Fruit fly (Drosophila melanogaster) whole organism, embryonic: ENCODE measurements around the gene CG33299.

Experiments used
- Abd-B ChIP-seq: fragments of 200-800 bp; sonication (Bioruptor generic); optimal IDR thresholded peaks from 2 replicates; lab custom pipeline; 2018; ENCODE audit warnings: missing biosample characterization, mild to moderate bottlenecking, missing genetic modification characterization, moderate library complexity
- B-H2 ChIP-seq: fragments of 200-800 bp; sonication (Bioruptor generic); optimal IDR thresholded peaks from 2 replicates; lab custom pipeline; 2018; ENCODE audit warnings: missing biosample characterization, mild to moderate bottlenecking, missing genetic modification characterization
- Bdp1 ChIP-seq: fragments of 200-800 bp; sonication (Bioruptor generic); optimal IDR thresholded peaks from 3 replicates; lab custom pipeline; 2016; ENCODE audit warnings: missing biosample characterization, missing genetic modification characterization
- Bteb2 ChIP-seq: fragments of 200-800 bp; sonication (Bioruptor generic); optimal IDR thresholded peaks from 2 replicates; lab custom pipeline; 2016; ENCODE audit warnings: missing biosample characterization, missing genetic modification characterization
- CG11085 ChIP-seq: fragments of 200-800 bp; sonication (Bioruptor generic); IDR thresholded peaks from 2 replicates; pipeline ENCODE4 v1.3.6; 2022; ENCODE audit warnings: missing biosample characterization, missing genetic modification characterization
- CG11093 ChIP-seq: fragments of 200-800 bp; sonication (Bioruptor generic); IDR thresholded peaks from 3 replicates; pipeline ENCODE4 v1.3.6; 2022; ENCODE audit warnings: missing biosample characterization, missing genetic modification characterization
- CG14667 ChIP-seq: fragments of 200-800 bp; sonication (Bioruptor generic); IDR thresholded peaks from 2 replicates; pipeline ENCODE4 v1.3.6; 2022; ENCODE audit warnings: missing biosample characterization, missing genetic modification characterization
- CG14710 ChIP-seq: fragments of 200-800 bp; sonication (Bioruptor generic); optimal IDR thresholded peaks from 3 replicates; lab custom pipeline; 2019; ENCODE audit warnings: missing biosample characterization, mild to moderate bottlenecking, missing genetic modification characterization, moderate library complexity
- CG15011 ChIP-seq: fragments of 200-800 bp; sonication (Bioruptor generic); optimal IDR thresholded peaks from 3 replicates; lab custom pipeline; 2018; ENCODE audit warnings: missing biosample characterization, mild to moderate bottlenecking, missing genetic modification characterization
- CG17361 ChIP-seq: fragments of 200-800 bp; sonication (Bioruptor generic); IDR thresholded peaks from 3 replicates; pipeline ENCODE4 v1.3.6; 2022; ENCODE audit warnings: missing biosample characterization, missing genetic modification characterization
- CG17568 ChIP-seq: fragments of 200-800 bp; sonication (Bioruptor generic); optimal IDR thresholded peaks from 2 replicates; lab custom pipeline; 2018; ENCODE audit warnings: missing biosample characterization, mild to moderate bottlenecking, missing genetic modification characterization, moderate library complexity
- CG17829 ChIP-seq: fragments of 200-800 bp; optimal IDR thresholded peaks from 2 replicates; lab custom pipeline; 2019; ENCODE audit warnings: missing biosample characterization, mild to moderate bottlenecking, missing genetic modification characterization, moderate library complexity
- CG1832 ChIP-seq: fragments of 200-800 bp; sonication (Bioruptor generic); optimal IDR thresholded peaks from 2 replicates; lab custom pipeline; 2017; ENCODE audit warnings: missing biosample characterization, mild to moderate bottlenecking, missing genetic modification characterization, inconsistent platforms
- CG18476 ChIP-seq: fragments of 200-800 bp; sonication (Bioruptor generic); optimal IDR thresholded peaks from 2 replicates; lab custom pipeline; 2016; ENCODE audit warnings: missing biosample characterization, mild to moderate bottlenecking, missing genetic modification characterization
- CG2875 ChIP-seq: fragments of 200-800 bp; sonication (Bioruptor generic); optimal IDR thresholded peaks from 2 replicates; lab custom pipeline; 2017; ENCODE audit warnings: missing biosample characterization, mild to moderate bottlenecking, missing genetic modification characterization, missing genetic modification reagents
- CG33213 ChIP-seq: fragments of 200-800 bp; sonication (Bioruptor generic); optimal IDR thresholded peaks from 3 replicates; lab custom pipeline; 2016; ENCODE audit warnings: missing biosample characterization, missing genetic modification characterization
- CG34376 ChIP-seq: fragments of 200-800 bp; sonication (Bioruptor generic); optimal IDR thresholded peaks from 2 replicates; lab custom pipeline; 2018; ENCODE audit warnings: missing biosample characterization, mild to moderate bottlenecking, missing genetic modification characterization
- CG3995 ChIP-seq: fragments of 200-800 bp; sonication (Bioruptor generic); optimal IDR thresholded peaks from 3 replicates; lab custom pipeline; 2016; ENCODE audit warnings: missing biosample characterization, missing genetic modification characterization
- CG6175 ChIP-seq: fragments of 200-800 bp; sonication (Bioruptor generic); IDR thresholded peaks from 3 replicates; pipeline ENCODE4 v1.3.6; 2022; ENCODE audit warnings: missing biosample characterization, missing genetic modification characterization
- CG6254 ChIP-seq: fragments of 200-800 bp; sonication (Bioruptor generic); optimal IDR thresholded peaks from 3 replicates; lab custom pipeline; 2017; ENCODE audit warnings: mild to moderate bottlenecking, missing biosample characterization, missing genetic modification reagents, missing genetic modification characterization
- CG8089 ChIP-seq: fragments of 200-800 bp; sonication (Bioruptor generic); optimal IDR thresholded peaks from 3 replicates; lab custom pipeline; 2016; ENCODE audit warnings: missing biosample characterization, missing genetic modification characterization
- CG9215 ChIP-seq: fragments of 200-800 bp; sonication (Bioruptor generic); IDR thresholded peaks from 2 replicates; pipeline ENCODE4 v1.3.6; 2022; ENCODE audit warnings: missing biosample characterization, missing genetic modification characterization
- Dll ChIP-seq: fragments of 200-800 bp; sonication (Bioruptor generic); IDR thresholded peaks from 4 replicates; pipeline ENCODE4 v1.3.6; 2022; ENCODE audit warnings: missing biosample characterization, missing genetic modification characterization; ENCODE audit not compliant: partially characterized antibody
- Doc2 ChIP-seq: fragments of 200-800 bp; sonication (Bioruptor generic); IDR thresholded peaks from 2 replicates; pipeline ENCODE4 v1.3.6; 2022; ENCODE audit warnings: missing biosample characterization, missing genetic modification characterization
- Hr3 ChIP-seq: fragments of 200-800 bp; sonication (Bioruptor generic); optimal IDR thresholded peaks from 3 replicates; lab custom pipeline; 2016; ENCODE audit warnings: missing biosample characterization, missing genetic modification characterization
- Hr78 ChIP-seq, 2 experiments: fragments of 200-800 bp in 1 of 2; fragments of >200 bp in 1 of 2; sonication (Bioruptor generic) in 1 of 2; optimal IDR thresholded peaks; 2 replicates each; lab custom pipeline; 2017 to 2019; ENCODE audit warnings: missing biosample characterization in 2 of 2, missing genetic modification characterization in 2 of 2, mild to moderate bottlenecking in 1 of 2, moderate library complexity in 1 of 2
- Mes4 ChIP-seq: fragments of 200-800 bp; sonication (Bioruptor generic); optimal IDR thresholded peaks from 2 replicates; lab custom pipeline; 2016; ENCODE audit warnings: missing biosample characterization, missing genetic modification characterization
- NK7.1 ChIP-seq: fragments of 200-800 bp; sonication (Bioruptor generic); optimal IDR thresholded peaks from 3 replicates; lab custom pipeline; 2016; ENCODE audit warnings: missing biosample characterization, missing genetic modification characterization
- NfI ChIP-seq: fragments of 200-800 bp; sonication (Bioruptor generic); optimal IDR thresholded peaks from 3 replicates; lab custom pipeline; 2018; ENCODE audit warnings: missing biosample characterization, mild to moderate bottlenecking, missing genetic modification characterization, moderate library complexity
- PHDP ChIP-seq: fragments of 200-800 bp; sonication (Bioruptor generic); optimal IDR thresholded peaks from 3 replicates; lab custom pipeline; 2018; ENCODE audit warnings: missing biosample characterization, mild to moderate bottlenecking, missing genetic modification characterization, moderate library complexity
- Poxn ChIP-seq: fragments of 200-800 bp; sonication (Bioruptor generic); IDR thresholded peaks from 2 replicates; pipeline ENCODE4 v1.3.6; 2022; ENCODE audit warnings: missing biosample characterization, missing genetic modification characterization
- Sox102F ChIP-seq: fragments of 200-800 bp; sonication (Bioruptor generic); optimal IDR thresholded peaks from 2 replicates; lab custom pipeline; 2018; ENCODE audit warnings: missing biosample characterization, mild to moderate bottlenecking, missing genetic modification characterization, moderate library complexity
- Stat92E ChIP-seq, 3 experiments: fragments of >200 bp in 2 of 3; fragments of 200-800 bp in 1 of 3; sonication (Bioruptor generic) in 1 of 3; optimal IDR thresholded peaks; 2 replicates each; lab custom pipeline; 2017 to 2019; ENCODE audit warnings: missing biosample characterization in 3 of 3, missing genetic modification characterization in 3 of 3, mild to moderate bottlenecking in 1 of 3, moderate library complexity in 1 of 3
- bcd ChIP-seq: fragments of 200-800 bp; sonication (Bioruptor generic); optimal IDR thresholded peaks from 2 replicates; lab custom pipeline; 2017; ENCODE audit warnings: missing biosample characterization, mild to moderate bottlenecking, missing genetic modification characterization
- chm ChIP-seq: fragments of 200-800 bp; sonication (Bioruptor generic); IDR thresholded peaks from 2 replicates; pipeline ENCODE4 v1.3.6; 2022; ENCODE audit warnings: missing biosample characterization, missing genetic modification characterization
- ci ChIP-seq: fragments of 200-800 bp; sonication (Bioruptor generic); IDR thresholded peaks from 3 replicates; pipeline ENCODE4 v1.3.6; 2022; ENCODE audit warnings: missing biosample characterization, missing genetic modification characterization
- cwo ChIP-seq: fragments of 200-800 bp; sonication (Bioruptor generic); optimal IDR thresholded peaks from 3 replicates; lab custom pipeline; 2017; ENCODE audit warnings: missing biosample characterization, missing genetic modification characterization, mild to moderate bottlenecking, moderate library complexity, missing genetic modification reagents
- fd3F ChIP-seq: fragments of 200-800 bp; sonication (Bioruptor generic); optimal IDR thresholded peaks from 2 replicates; lab custom pipeline; 2018; ENCODE audit warnings: missing biosample characterization, mild to moderate bottlenecking, missing genetic modification characterization, moderate library complexity
- gcm ChIP-seq: fragments of 200-800 bp; sonication (Bioruptor generic); optimal IDR thresholded peaks from 2 replicates; lab custom pipeline; 2019; ENCODE audit warnings: missing biosample characterization, mild to moderate bottlenecking, missing genetic modification characterization, moderate library complexity
- hkb ChIP-seq, 2 experiments: fragments of 200-800 bp in 1 of 2; fragments of >200 bp in 1 of 2; sonication (Bioruptor generic) in 1 of 2; IDR thresholded peaks in 1 of 2; optimal IDR thresholded peaks in 1 of 2; 2 replicates each; pipeline versions ENCODE4 v1.3.6 to Lab custom; 2017 to 2022; ENCODE audit warnings: missing biosample characterization in 1 of 2, missing genetic modification characterization in 1 of 2
- jigr1 ChIP-seq: fragments of 200-800 bp; sonication (Bioruptor generic); IDR thresholded peaks from 3 replicates; pipeline ENCODE4 v1.3.6; 2022; ENCODE audit warnings: missing biosample characterization, missing genetic modification characterization
- kah ChIP-seq: fragments of 200-800 bp; sonication (Bioruptor generic); optimal IDR thresholded peaks from 2 replicates; lab custom pipeline; 2018; ENCODE audit warnings: missing biosample characterization, mild to moderate bottlenecking, missing genetic modification characterization
- luna ChIP-seq: fragments of 200-800 bp; sonication (Bioruptor generic); optimal IDR thresholded peaks from 2 replicates; lab custom pipeline; 2016; ENCODE audit warnings: missing biosample characterization, missing genetic modification characterization
- pan ChIP-seq, 4 experiments: fragments of >200 bp in 3 of 4; fragments of 200-800 bp in 1 of 4; sonication (Bioruptor generic) in 1 of 4; optimal IDR thresholded peaks in 3 of 4; IDR thresholded peaks in 1 of 4; 2 replicates each; pipeline versions ENCODE4 v1.3.6 to Lab custom; 2017 to 2022; ENCODE audit warnings: missing biosample characterization in 2 of 4, missing genetic modification characterization in 2 of 4, mixed read lengths in 1 of 4
- prd ChIP-seq, 3 experiments: fragments of >200 bp in 2 of 3; fragments of 200-800 bp in 1 of 3; sonication (Bioruptor generic) in 1 of 3; optimal IDR thresholded peaks in 2 of 3; IDR thresholded peaks in 1 of 3; 2 replicates in 2 of 3; 3 replicates in 1 of 3; pipeline versions ENCODE4 v1.3.6 to Lab custom; 2017 to 2022; ENCODE audit warnings: missing biosample characterization in 1 of 3, missing genetic modification characterization in 1 of 3
- sug ChIP-seq: fragments of 200-800 bp; optimal IDR thresholded peaks from 2 replicates; lab custom pipeline; 2019; ENCODE audit warnings: missing biosample characterization, mild to moderate bottlenecking, missing genetic modification characterization, moderate library complexity
- tup ChIP-seq: fragments of 200-800 bp; sonication (Bioruptor generic); optimal IDR thresholded peaks from 2 replicates; lab custom pipeline; 2016; ENCODE audit warnings: missing biosample characterization, mild to moderate bottlenecking, missing genetic modification characterization, moderate library complexity
- yki ChIP-seq: fragments of >200 bp; optimal IDR thresholded peaks from 3 replicates; lab custom pipeline; 2018

CG33299 gene

DNA sequence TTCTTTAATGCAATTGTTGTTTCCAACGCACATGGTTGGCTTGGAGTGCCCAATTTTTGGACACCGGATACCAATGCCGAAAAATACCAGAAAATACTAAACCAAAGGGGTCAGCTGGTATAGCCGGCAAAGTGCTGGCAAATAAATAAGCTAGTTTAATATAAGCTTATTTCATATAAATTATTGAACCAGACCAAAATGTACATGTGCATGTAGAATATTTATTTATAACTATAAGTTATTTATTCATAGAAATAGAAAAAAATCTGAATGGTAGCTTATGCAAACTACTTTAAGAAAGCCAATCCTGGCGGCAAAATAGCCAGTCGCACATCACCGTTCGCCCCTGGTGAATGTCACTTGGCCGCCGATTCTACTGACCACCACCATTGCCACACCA lies 44.1 kb downstream of the CG33299 start, which contains the start of gene pelo (continued):
- peak; percentile 75 for TF ChIP-seq bcd (GFP tag; lab: Kevin White, UChicago)
- TF ChIP-seq CG6175: no peak
- peak; percentile 70; the same call in 2 of the 3 replicates for TF ChIP-seq CG17361 (GFP tag; lab: Robert Waterston, UW)
- TF ChIP-seq fd3F (GFP tag; lab: Kevin White, UChicago): peak; percentile 41
- no peak for TF ChIP-seq NK7.1 (GFP tag; lab: Kevin White, UChicago)
- peak; percentile 57 for TF ChIP-seq NfI (GFP tag; lab: Kevin White, UChicago)
- 0 out of 3 replicates have a peak, but pooled peaks have one; percentile 43 for TF ChIP-seq CG11093 (GFP tag; lab: Robert Waterston, UW)
- TF ChIP-seq CG33213: no peak
- peak; percentile 39 for TF ChIP-seq CG3995 (GFP tag; lab: Kevin White, UChicago)
- TF ChIP-seq CG17829 (tag; lab: Kevin White, UChicago): peak; percentile 71
- no peak for TF ChIP-seq hkb (optimal IDR thresholded peaks at IDR 0.05; lab: Kevin White, UChicago)
- peak; percentile 34; the same call in 1 of the 2 replicates for TF ChIP-seq hkb (GFP tag; IDR thresholded peaks at IDR 0.05; lab: Robert Waterston, UW)
- peak; percentile 67 for TF ChIP-seq Hr3
- peak; percentile 39 for TF ChIP-seq tup (GFP tag; lab: Kevin White, UChicago)
- peak; percentile 43 for TF ChIP-seq CG15011 (GFP tag; lab: Kevin White, UChicago)
- peak; percentile 54 for TF ChIP-seq kah (GFP tag; lab: Kevin White, UChicago)
- TF ChIP-seq Bdp1 (GFP tag; lab: Kevin White, UChicago): no peak
- no peak for TF ChIP-seq prd (optimal IDR thresholded peaks at IDR 0.05; lab: Kevin White, UChicago)
- TF ChIP-seq prd (GFP tag; IDR thresholded peaks at IDR 0.05; lab: Robert Waterston, UW): peak; percentile 84
- TF ChIP-seq yki: no peak
- peak in 1 of 2 experiments; percentile 79 for TF ChIP-seq Hr78 (GFP tag; optimal IDR thresholded peaks at IDR 0.05; lab: Kevin White, UChicago)
- TF ChIP-seq Dll (GFP tag; lab: Robert Waterston, UW): 0 out of 4 replicates have a peak, but pooled peaks have one; percentile 14
- TF ChIP-seq CG2875 (GFP tag; lab: Kevin White, UChicago): peak; percentile 2
- TF ChIP-seq Poxn (GFP tag; lab: Robert Waterston, UW): 0 out of 2 replicates have a peak, but pooled peaks have one; percentile 41
- TF ChIP-seq Abd-B: peak; percentile 22
- no peak for TF ChIP-seq Doc2
- peak; percentile 51 for TF ChIP-seq cwo
- no peak for TF ChIP-seq jigr1 (GFP tag; lab: Robert Waterston, UW)
- TF ChIP-seq CG17568: peak; percentile 28
- peak; percentile 23 for TF ChIP-seq Bteb2 (GFP tag; lab: Kevin White, UChicago)
- no peak for TF ChIP-seq CG14667
- no peak for TF ChIP-seq chm
- peak; percentile 44 for TF ChIP-seq B-H2 (GFP tag; lab: Kevin White, UChicago)
- TF ChIP-seq ci (GFP tag; lab: Robert Waterston, UW): peak; percentile 53; the same call in 2 of the 3 replicates
- peak; percentile 39 for TF ChIP-seq CG18476
- no peak for TF ChIP-seq luna (GFP tag; lab: Kevin White, UChicago)
- TF ChIP-seq CG14710: peak; percentile 74
- peak; percentile 66 for TF ChIP-seq gcm
- TF ChIP-seq CG34376 (GFP tag; lab: Kevin White, UChicago): peak; percentile 13
- TF ChIP-seq sug (tag; lab: Kevin White, UChicago): peak; percentile 74
- TF ChIP-seq pan (optimal IDR thresholded peaks at IDR 0.05; lab: Kevin White, UChicago): no peak
- peak in 1 of 2 experiments; percentile 69 for TF ChIP-seq pan (GFP tag; optimal IDR thresholded peaks at IDR 0.05 in 1 of 2, IDR thresholded peaks at IDR 0.05 in 1 of 2)
- TF ChIP-seq CG6254 (GFP tag; lab: Kevin White, UChicago): peak; percentile 43
- TF ChIP-seq Stat92E (GFP tag; optimal IDR thresholded peaks at IDR 0.05; lab: Kevin White, UChicago): peak in 1 of 3 experiments; percentile 2
- peak; percentile 68 for TF ChIP-seq PHDP
- TF ChIP-seq Mes4 (GFP tag; lab: Kevin White, UChicago): no peak
- peak; percentile 49 for TF ChIP-seq Sox102F
- TF ChIP-seq CG1832 (GFP tag; lab: Kevin White, UChicago): no peak
- no peak; the same call in 1 of the 2 replicates for TF ChIP-seq CG9215
- no peak for TF ChIP-seq CG8089
- peak; percentile 51 for TF ChIP-seq CG11085
